Fruit fly (Drosophila melanogaster) whole organism, wandering third instar larva: ENCODE data around the gene CG42594.

Experiments
- CG32264 ChIP-seq: fragments of 200-800 bp; sonication (Bioruptor generic); optimal IDR thresholded peaks from 2 replicates; lab custom pipeline; 2016; ENCODE audit warnings: missing biosample characterization, missing genetic modification characterization
- CG9705 ChIP-seq: fragments of 200-800 bp; sonication (Bioruptor generic); optimal IDR thresholded peaks from 2 replicates; lab custom pipeline; 2018; ENCODE audit warnings: missing biosample characterization, mild to moderate bottlenecking, missing genetic modification characterization
- CrebA ChIP-seq: fragments of 200-800 bp; sonication (Bioruptor generic); optimal IDR thresholded peaks from 2 replicates; lab custom pipeline; 2016; ENCODE audit warnings: missing biosample characterization, mild to moderate bottlenecking, missing genetic modification characterization, borderline replicate concordance
- Dfd ChIP-seq: fragments of >200 bp; optimal IDR thresholded peaks from 2 replicates; lab custom pipeline; 2017; ENCODE audit warnings: missing biosample characterization, missing genetic modification characterization
- Dif ChIP-seq: fragments of 200-275, 200-300 bp; sonication (Bioruptor generic); optimal IDR thresholded peaks from 2 replicates; lab custom pipeline; 2018; ENCODE audit warnings: missing biosample characterization, missing genetic modification characterization; ENCODE audit not compliant: partially characterized antibody
- HLH106 ChIP-seq: fragments of 200-800 bp; optimal IDR thresholded peaks from 3 replicates; lab custom pipeline; 2019; ENCODE audit warnings: missing biosample characterization, mild to moderate bottlenecking, missing genetic modification characterization, moderate library complexity
- Hnf4 ChIP-seq: fragments of 200-800 bp; sonication (Bioruptor generic); optimal IDR thresholded peaks from 2 replicates; lab custom pipeline; 2016; ENCODE audit warnings: missing biosample characterization, mild to moderate bottlenecking, missing genetic modification characterization
- Hr78 ChIP-seq: fragments of >200 bp; optimal IDR thresholded peaks from 2 replicates; lab custom pipeline; 2017; ENCODE audit warnings: missing biosample characterization, missing genetic modification characterization
- Hr83 ChIP-seq: fragments of 200-300 bp; sonication (Bioruptor generic); optimal IDR thresholded peaks from 2 replicates; lab custom pipeline; 2016; ENCODE audit warnings: missing biosample characterization, mild to moderate bottlenecking, missing genetic modification characterization, moderate library complexity; ENCODE audit not compliant: poor library complexity, severe bottlenecking
- Jra ChIP-seq: sonication (Bioruptor generic); optimal IDR thresholded peaks from 2 replicates; lab custom pipeline; 2016; ENCODE audit warnings: missing biosample characterization, missing genetic modification characterization
- Mio ChIP-seq: sonication (Bioruptor generic); optimal IDR thresholded peaks from 2 replicates; lab custom pipeline; 2016; ENCODE audit warnings: missing biosample characterization, missing genetic modification characterization
- Myc ChIP-seq: fragments of >200 bp; optimal IDR thresholded peaks from 2 replicates; lab custom pipeline; 2017
- OdsH ChIP-seq: fragments of 200-800 bp; sonication (Bioruptor generic); optimal IDR thresholded peaks from 2 replicates; lab custom pipeline; 2016; ENCODE audit warnings: missing biosample characterization, mild to moderate bottlenecking, missing genetic modification characterization
- Rel ChIP-seq, 2 experiments: fragments of 200-800 bp; sonication (Bioruptor generic) in 1 of 2; optimal IDR thresholded peaks; 2 replicates in 1 of 2; 3 replicates in 1 of 2; lab custom pipeline; 2016 to 2019; ENCODE audit warnings: mild to moderate bottlenecking in 2 of 2, missing biosample characterization in 2 of 2, missing genetic modification characterization in 2 of 2, moderate library complexity in 1 of 2
- Sp1 ChIP-seq: fragments of 200-800 bp; sonication (Bioruptor generic); optimal IDR thresholded peaks from 3 replicates; lab custom pipeline; 2019; ENCODE audit warnings: missing biosample characterization, mild to moderate bottlenecking, missing genetic modification characterization, moderate library complexity
- Vsx2 ChIP-seq: fragments of 200-300, 225-300 bp; sonication (Bioruptor generic); optimal IDR thresholded peaks from 2 replicates; lab custom pipeline; 2018; ENCODE audit warnings: missing biosample characterization, missing genetic modification characterization; ENCODE audit not compliant: partially characterized antibody
- br ChIP-seq: fragments of 200-800 bp; sonication (Bioruptor generic); optimal IDR thresholded peaks from 2 replicates; lab custom pipeline; 2016; ENCODE audit warnings: missing biosample characterization, missing genetic modification characterization
- brk ChIP-seq: fragments of 200-800 bp; sonication (Bioruptor generic); optimal IDR thresholded peaks from 2 replicates; lab custom pipeline; 2016; ENCODE audit warnings: missing biosample characterization, mild to moderate bottlenecking, missing genetic modification characterization
- dl ChIP-seq, 2 experiments: fragments of 175-275, 200-275 bp in 1 of 2; fragments of 200-275 bp in 1 of 2; sonication (Bioruptor generic); optimal IDR thresholded peaks; lab custom pipeline; 2018; ENCODE audit warnings: mild to moderate bottlenecking in 2 of 2, missing biosample characterization in 2 of 2, missing genetic modification characterization in 2 of 2, moderate library complexity in 2 of 2; ENCODE audit not compliant: partially characterized antibody in 2 of 2, insufficient read depth in 1 of 2
- dmrt93B ChIP-seq: fragments of 200-800 bp; sonication (Bioruptor generic); optimal IDR thresholded peaks from 2 replicates; lab custom pipeline; 2018; ENCODE audit warnings: missing biosample characterization, mild to moderate bottlenecking, missing genetic modification characterization
- dsf ChIP-seq: sonication (Bioruptor generic); optimal IDR thresholded peaks from 2 replicates; lab custom pipeline; 2016; ENCODE audit warnings: missing biosample characterization, missing genetic modification characterization, borderline replicate concordance
- ey ChIP-seq: fragments of 200-800 bp; sonication (Bioruptor generic); optimal IDR thresholded peaks from 2 replicates; lab custom pipeline; 2016; ENCODE audit warnings: missing biosample characterization, missing genetic modification characterization
- foxo ChIP-seq, 2 experiments: fragments of 200-800 bp; sonication (Bioruptor generic); optimal IDR thresholded peaks; 2 replicates in 1 of 2; 3 replicates in 1 of 2; lab custom pipeline; 2016 to 2017; ENCODE audit warnings: missing biosample characterization in 2 of 2, missing genetic modification characterization in 2 of 2
- fru ChIP-seq: fragments of 200-800 bp; sonication (Bioruptor generic); optimal IDR thresholded peaks from 3 replicates; lab custom pipeline; 2016; ENCODE audit warnings: missing biosample characterization, mild to moderate bottlenecking, missing genetic modification characterization
- h ChIP-seq: fragments of 200-800 bp; sonication (Bioruptor generic); optimal IDR thresholded peaks from 3 replicates; lab custom pipeline; 2016; ENCODE audit warnings: missing biosample characterization, mild to moderate bottlenecking, missing genetic modification characterization
- jim ChIP-seq: fragments of 175-275, 200-325 bp; sonication (Bioruptor generic); optimal IDR thresholded peaks from 2 replicates; lab custom pipeline; 2016; ENCODE audit warnings: missing biosample characterization, mild to moderate bottlenecking, missing genetic modification characterization
- lola ChIP-seq: fragments of >200 bp; optimal IDR thresholded peaks from 2 replicates; lab custom pipeline; 2017; ENCODE audit warnings: missing biosample characterization, missing genetic modification characterization
- pan ChIP-seq: fragments of >200 bp; optimal IDR thresholded peaks from 2 replicates; lab custom pipeline; 2017
- psq ChIP-seq: fragments of 200-800 bp; sonication (Bioruptor generic); optimal IDR thresholded peaks from 3 replicates; lab custom pipeline; 2017; ENCODE audit warnings: missing biosample characterization, mild to moderate bottlenecking, missing genetic modification characterization, moderate library complexity
- rgr ChIP-seq: fragments of 200-800 bp; sonication (Bioruptor generic); optimal IDR thresholded peaks from 3 replicates; lab custom pipeline; 2016; ENCODE audit warnings: missing biosample characterization, mild to moderate bottlenecking, missing genetic modification characterization
- sv ChIP-seq: fragments of 200-800 bp; sonication (Bioruptor generic); optimal IDR thresholded peaks from 3 replicates; lab custom pipeline; 2016; ENCODE audit warnings: missing biosample characterization, missing genetic modification characterization
- tai ChIP-seq: sonication (Bioruptor generic); optimal IDR thresholded peaks from 2 replicates; lab custom pipeline; 2016; ENCODE audit warnings: missing biosample characterization, missing genetic modification characterization
- usp ChIP-seq: fragments of >200 bp; optimal IDR thresholded peaks from 2 replicates; lab custom pipeline; 2017; ENCODE audit warnings: missing biosample characterization, missing genetic modification characterization
- woc ChIP-seq: sonication (Bioruptor generic); optimal IDR thresholded peaks from 2 replicates; lab custom pipeline; 2016; ENCODE audit warnings: missing biosample characterization, mild to moderate bottlenecking, missing genetic modification characterization

Gene CG42594

dm6 chrX:4885875-4886274 is 45.2 kb downstream of the CG42594 start:
- TF ChIP-seq brk (GFP tag; lab: Kevin White, UChicago) (no peak), tai (GFP tag; lab: Kevin White, UChicago) (no peak)

dm6 chrX:4894596-4894995 is 54.0 kb downstream of the CG42594 start:
- peak; percentile 78 for TF ChIP-seq Dfd (GFP tag; lab: Kevin White, UChicago)
- TF ChIP-seq lola (GFP tag; lab: Kevin White, UChicago), result no peak

- peak; percentile 8 for TF ChIP-seq pan (lab: Kevin White, UChicago)
- no peak for TF ChIP-seq sv (GFP tag; lab: Kevin White, UChicago)
- TF ChIP-seq Jra (GFP tag; lab: Kevin White, UChicago), result no peak
- no peak for TF ChIP-seq Myc (lab: Kevin White, UChicago)
- TF ChIP-seq Vsx2 (GFP tag; lab: Kevin White, UChicago), result no peak
- no peak for TF ChIP-seq HLH106 (tag; lab: Kevin White, UChicago)
Measured at dm6 chrX:4896892-4897291, 56.3 kb downstream of the CG42594 start.

- TF ChIP-seq brk (GFP tag; lab: Kevin White, UChicago) (no peak), dsf (GFP tag; lab: Kevin White, UChicago) (no peak), Mio (GFP tag; lab: Kevin White, UChicago) (no peak), Dif (GFP tag; lab: Kevin White, UChicago) (no peak), pan (lab: Kevin White, UChicago) (no peak), CG9705 (GFP tag; lab: Kevin White, UChicago) (no peak), woc (GFP tag; lab: Kevin White, UChicago) (no peak), lola (GFP tag; lab: Kevin White, UChicago) (no peak), fru (GFP tag; lab: Kevin White, UChicago) (peak; percentile 82), Rel (GFP tag; optimal IDR thresholded peaks at IDR 0.05; lab: Kevin White, UChicago) (no peak), Rel (tag; optimal IDR thresholded peaks at IDR 0.05; lab: Kevin White, UChicago) (peak; percentile 28), CrebA (GFP tag; lab: Kevin White, UChicago) (peak; percentile 30), usp (no peak), foxo (GFP tag; optimal IDR thresholded peaks at IDR 0.05; lab: Kevin White, UChicago) (peak in 1 of 2 experiments; percentile 91), CG32264 (GFP tag; lab: Kevin White, UChicago) (no peak), Hr83 (GFP tag; lab: Kevin White, UChicago) (no peak), rgr (GFP tag; lab: Kevin White, UChicago) (peak; percentile 61), Hr78 (GFP tag; lab: Kevin White, UChicago) (no peak), jim (GFP tag; lab: Kevin White, UChicago) (no peak), dl (GFP tag; optimal IDR thresholded peaks at IDR 0.05; lab: Kevin White, UChicago; ENCODE audit: insufficient read depth in 1 of 2, partially characterized antibody in 2 of 2) (no peak), Myc (lab: Kevin White, UChicago) (no peak), OdsH (GFP tag; lab: Kevin White, UChicago) (peak; percentile 47), ey (GFP tag; lab: Kevin White, UChicago) (peak; percentile 31), tai (GFP tag; lab: Kevin White, UChicago) (peak; percentile 81), Sp1 (GFP tag; lab: Kevin White, UChicago) (peak; percentile 81), dmrt93B (GFP tag; lab: Kevin White, UChicago) (peak; percentile 67), Jra (GFP tag; lab: Kevin White, UChicago) (no peak), HLH106 (tag; lab: Kevin White, UChicago) (peak; percentile 84), psq (peak; percentile 56), h (peak; percentile 47), br (GFP tag; lab: Kevin White, UChicago) (no peak), Hnf4 (GFP tag; lab: Kevin White, UChicago) (peak; percentile 28)
Measured at dm6 chrX:4906573-4906972, 65.9 kb downstream of the CG42594 start, which contains the start of gene CG6927. CG6927 (plus strand) TSS chrX:4906900.
